Worm (Caenorhabditis elegans) whole organism, young adult: ENCODE data around the gene M01H9.3.

Source experiments
- B0019.2 ChIP-seq: fragments of 200-800 bp; sonication (Bioruptor generic); conservative IDR thresholded peaks from 2 replicates; pipeline ENCODE4 v1.3.6; 2022; ENCODE audit warnings: missing genetic modification reagents, missing genetic modification characterization, missing compliant biosample characterization
- B0336.3 ChIP-seq: fragments of 200-800 bp; sonication (Bioruptor generic); IDR thresholded peaks from 2 replicates; pipeline ENCODE4 v1.3.6; 2022; ENCODE audit warnings: missing genetic modification characterization, missing compliant biosample characterization
- C06A6.2 ChIP-seq: fragments of 200-800 bp; sonication (Bioruptor generic); conservative IDR thresholded peaks from 2 replicates; pipeline ENCODE4 v1.3.6; 2022; ENCODE audit warnings: missing genetic modification characterization, missing compliant biosample characterization
- C17E4.6 ChIP-seq: fragments of 200-800 bp; sonication (Bioruptor generic); IDR thresholded peaks from 2 replicates; pipeline ENCODE4 v1.3.6; 2022; ENCODE audit warnings: missing genetic modification reagents, missing genetic modification characterization, missing compliant biosample characterization
- F33H1.4 ChIP-seq: fragments of 200-800 bp; sonication (Bioruptor generic); IDR thresholded peaks from 2 replicates; pipeline ENCODE4 v1.3.6; 2022; ENCODE audit warnings: missing genetic modification reagents, missing genetic modification characterization, missing compliant biosample characterization
- F49E8.2 ChIP-seq: sonication (generic microtip); optimal IDR thresholded peaks from 3 replicates; lab custom pipeline; 2017; ENCODE audit warnings: missing genetic modification characterization, mild to moderate bottlenecking, missing compliant biosample characterization, antibody characterized with exemption, moderate library complexity; ENCODE audit not compliant: insufficient read depth
- F55B11.4 ChIP-seq: sonication (generic microtip); optimal IDR thresholded peaks from 2 replicates; lab custom pipeline; 2016; ENCODE audit warnings: missing compliant biosample characterization, missing genetic modification characterization, borderline replicate concordance; ENCODE audit not compliant: insufficient read depth
- F57C9.4 ChIP-seq: sonication (generic microtip); optimal IDR thresholded peaks from 2 replicates; lab custom pipeline; 2017; ENCODE audit warnings: mild to moderate bottlenecking, missing genetic modification characterization, missing compliant biosample characterization
- T26A5.8 ChIP-seq: sonication (generic microtip); optimal IDR thresholded peaks from 2 replicates; lab custom pipeline; 2016; ENCODE audit warnings: missing genetic modification characterization, missing compliant biosample characterization
- Y53F4B.3 ChIP-seq: fragments of 200-800 bp; sonication (Bioruptor generic); IDR thresholded peaks from 2 replicates; pipeline ENCODE4 v1.3.6; 2022; ENCODE audit warnings: missing genetic modification reagents, missing genetic modification characterization, missing compliant biosample characterization
- Y56A3A.18 ChIP-seq: fragments of 200-800 bp; sonication (Bioruptor generic); IDR thresholded peaks from 2 replicates; pipeline ENCODE4 v1.3.6; 2022; ENCODE audit warnings: missing genetic modification reagents, missing genetic modification characterization, missing compliant biosample characterization
- Y95B8A.8 ChIP-seq: fragments of 200-800 bp; sonication (Bioruptor generic); IDR thresholded peaks from 2 replicates; pipeline ENCODE4 v1.3.6; 2022; ENCODE audit warnings: missing genetic modification reagents, missing genetic modification characterization, missing compliant biosample characterization
- ZK185.1 ChIP-seq: sonication (generic microtip); optimal IDR thresholded peaks from 2 replicates; lab custom pipeline; 2016; ENCODE audit warnings: mild to moderate bottlenecking, missing genetic modification characterization, missing compliant biosample characterization; ENCODE audit not compliant: poor library complexity, severe bottlenecking
- ama-1 ChIP-seq, 3 experiments: fragments of 150-350 bp in 1 of 3; sonication (generic microtip) in 2 of 3; optimal IDR thresholded peaks; 2 replicates each; lab custom pipeline; 2014 to 2018; ENCODE audit warnings: missing biosample characterization in 2 of 3, missing genetic modification characterization in 2 of 3, missing genetic modification reagents in 2 of 3
- aptf-3 ChIP-seq: fragments of 200-800 bp; sonication (Bioruptor generic); IDR thresholded peaks from 2 replicates; pipeline ENCODE4 v1.3.6; 2022; ENCODE audit warnings: missing genetic modification characterization, missing compliant biosample characterization
- atf-7 ChIP-seq: sonication (generic microtip); optimal IDR thresholded peaks from 2 replicates; lab custom pipeline; 2017; ENCODE audit warnings: mild to moderate bottlenecking, missing genetic modification characterization, missing compliant biosample characterization
- athp-1 ChIP-seq: sonication (generic microtip); optimal IDR thresholded peaks from 2 replicates; lab custom pipeline; 2017; ENCODE audit warnings: mild to moderate bottlenecking, missing genetic modification characterization, missing compliant biosample characterization
- bed-2 ChIP-seq: fragments of 200-800 bp; sonication (Bioruptor generic); IDR thresholded peaks from 2 replicates; pipeline ENCODE4 v1.3.6; 2022; ENCODE audit warnings: missing genetic modification reagents, missing genetic modification characterization, missing compliant biosample characterization
- ccch-3 ChIP-seq: fragments of 200-800 bp; sonication (Bioruptor generic); optimal IDR thresholded peaks from 2 replicates; lab custom pipeline; 2018; ENCODE audit warnings: mild to moderate bottlenecking, missing genetic modification characterization, missing compliant biosample characterization
- cebp-1 ChIP-seq, 2 experiments: fragments of 200-800 bp in 1 of 2; sonication (Bioruptor generic) in 1 of 2; sonication (generic microtip) in 1 of 2; IDR thresholded peaks in 1 of 2; optimal IDR thresholded peaks in 1 of 2; 2 replicates each; pipeline versions ENCODE4 v1.3.6 to Lab custom; 2017 to 2022; ENCODE audit warnings: missing compliant biosample characterization in 2 of 2, missing genetic modification characterization in 2 of 2, mild to moderate bottlenecking in 1 of 2, missing genetic modification reagents in 1 of 2, moderate library complexity in 1 of 2
- ceh-91 ChIP-seq: fragments of 200-800 bp; sonication (Bioruptor generic); IDR thresholded peaks from 2 replicates; pipeline ENCODE4 v1.3.6; 2022; ENCODE audit warnings: missing genetic modification reagents, missing genetic modification characterization, missing compliant biosample characterization
- chd-7 ChIP-seq: sonication (generic microtip); optimal IDR thresholded peaks from 2 replicates; lab custom pipeline; 2016; ENCODE audit warnings: mild to moderate bottlenecking, missing genetic modification characterization, moderate library complexity, missing compliant biosample characterization
- dox-1 ChIP-seq: fragments of 200-800 bp; sonication (Bioruptor generic); IDR thresholded peaks from 2 replicates; pipeline ENCODE4 v1.3.6; 2022; ENCODE audit warnings: missing genetic modification reagents, missing genetic modification characterization, missing compliant biosample characterization
- egl-44 ChIP-seq: fragments of 200-800 bp; sonication (Bioruptor generic); IDR thresholded peaks from 2 replicates; pipeline ENCODE4 v1.3.6; 2022; ENCODE audit warnings: missing genetic modification reagents, missing genetic modification characterization, missing compliant biosample characterization
- egrh-3 ChIP-seq: fragments of 200-800 bp; sonication (Bioruptor generic); IDR thresholded peaks from 2 replicates; pipeline ENCODE4 v1.3.6; 2022; ENCODE audit warnings: missing genetic modification reagents, missing genetic modification characterization, missing compliant biosample characterization
- ekl-4 ChIP-seq: fragments of 200-800 bp; sonication (Bioruptor generic); IDR thresholded peaks from 2 replicates; pipeline ENCODE4 v1.3.6; 2022; ENCODE audit warnings: missing genetic modification reagents, missing genetic modification characterization, missing compliant biosample characterization
- ets-4 ChIP-seq: fragments of 200-800 bp; sonication (Bioruptor generic); optimal IDR thresholded peaks from 2 replicates; lab custom pipeline; 2018; ENCODE audit warnings: mild to moderate bottlenecking, missing genetic modification characterization, missing compliant biosample characterization
- him-1 ChIP-seq: sonication (generic microtip); optimal IDR thresholded peaks from 2 replicates; lab custom pipeline; 2016; ENCODE audit warnings: missing genotype, missing genetic modification reagents, missing genetic modification characterization, missing compliant biosample characterization
- hmg-1.2 ChIP-seq: fragments of 200-800 bp; sonication (Bioruptor generic); IDR thresholded peaks from 2 replicates; pipeline ENCODE4 v1.3.6; 2022; ENCODE audit warnings: missing genetic modification reagents, missing genetic modification characterization, missing compliant biosample characterization
- hsf-1 ChIP-seq: fragments of 200-800 bp; sonication (Bioruptor generic); IDR thresholded peaks from 2 replicates; pipeline ENCODE4 v1.3.6; 2022; ENCODE audit warnings: missing genetic modification reagents, missing genetic modification characterization, missing compliant biosample characterization
- lin-26 ChIP-seq: fragments of 200-800 bp; sonication (Bioruptor generic); IDR thresholded peaks from 2 replicates; pipeline ENCODE4 v1.3.6; 2022; ENCODE audit warnings: missing genetic modification reagents, missing genetic modification characterization, missing compliant biosample characterization
- lin-35 ChIP-seq, 3 experiments: fragments of 150-350 bp in 2 of 3; sonication (generic microtip) in 1 of 3; optimal IDR thresholded peaks; 2 replicates each; lab custom pipeline; 2014 to 2018; ENCODE audit warnings: missing biosample characterization in 3 of 3, missing genetic modification characterization in 3 of 3, missing genetic modification reagents in 3 of 3
- lin-54 ChIP-seq: fragments of 200-800 bp; sonication (Bioruptor generic); optimal IDR thresholded peaks from 2 replicates; lab custom pipeline; 2018; ENCODE audit warnings: mild to moderate bottlenecking, missing genetic modification characterization, missing compliant biosample characterization
- lsl-1 ChIP-seq: fragments of 200-800 bp; sonication (Bioruptor generic); optimal IDR thresholded peaks from 2 replicates; lab custom pipeline; 2018; ENCODE audit warnings: mild to moderate bottlenecking, missing genetic modification characterization, moderate library complexity, missing compliant biosample characterization
- madf-3 ChIP-seq: fragments of 200-800 bp; sonication (Bioruptor generic); IDR thresholded peaks from 2 replicates; pipeline ENCODE4 v1.3.6; 2022; ENCODE audit warnings: missing genetic modification reagents, missing genetic modification characterization, missing compliant biosample characterization
- madf-6 ChIP-seq: fragments of 200-800 bp; sonication (Bioruptor generic); IDR thresholded peaks from 2 replicates; pipeline ENCODE4 v1.3.6; 2022; ENCODE audit warnings: missing genetic modification reagents, missing genetic modification characterization, missing compliant biosample characterization
- mes-4 ChIP-seq: sonication (generic microtip); optimal IDR thresholded peaks from 2 replicates; lab custom pipeline; 2016; ENCODE audit warnings: missing genotype, missing genetic modification characterization, missing compliant biosample characterization
- pha-4 ChIP-seq: fragments of 150-350 bp; sonication (generic microtip); optimal IDR thresholded peaks from 2 replicates; lab custom pipeline; 2014; ENCODE audit warnings: missing biosample characterization, missing genetic modification reagents, missing genetic modification characterization
- rec-8 ChIP-seq, 2 experiments: sonication (generic microtip); optimal IDR thresholded peaks; 2 replicates each; lab custom pipeline; 2016; ENCODE audit warnings: mild to moderate bottlenecking in 2 of 2, missing genetic modification characterization in 2 of 2, missing genetic modification reagents in 2 of 2, missing genotype in 2 of 2, missing biosample characterization in 1 of 2, missing compliant biosample characterization in 1 of 2, moderate library complexity in 1 of 2
- snpc-1.1 ChIP-seq: sonication (generic microtip); optimal IDR thresholded peaks from 2 replicates; lab custom pipeline; 2017; ENCODE audit warnings: missing genetic modification characterization, mild to moderate bottlenecking, missing compliant biosample characterization, antibody characterized with exemption, moderate library complexity, missing genotype, missing genetic modification reagents; ENCODE audit not compliant: insufficient read depth
- tbp1 ChIP-seq: fragments of 200-800 bp; sonication (Bioruptor generic); optimal IDR thresholded peaks from 2 replicates; lab custom pipeline; 2018; ENCODE audit warnings: mild to moderate bottlenecking, missing genetic modification characterization, missing compliant biosample characterization
- tbx-9 ChIP-seq: sonication (generic microtip); optimal IDR thresholded peaks from 2 replicates; lab custom pipeline; 2016; ENCODE audit warnings: borderline replicate concordance, missing genetic modification characterization, inconsistent platforms, missing compliant biosample characterization
- tlf-1 ChIP-seq: fragments of 200-800 bp; sonication (Bioruptor generic); optimal IDR thresholded peaks from 2 replicates; lab custom pipeline; 2018; ENCODE audit warnings: mild to moderate bottlenecking, missing genetic modification characterization, missing compliant biosample characterization
- unc-130 ChIP-seq: sonication (generic microtip); optimal IDR thresholded peaks from 2 replicates; lab custom pipeline; 2016; ENCODE audit warnings: missing genetic modification reagents, missing genetic modification characterization, missing compliant biosample characterization
- xnd-1 ChIP-seq: sonication (generic microtip); optimal IDR thresholded peaks from 2 replicates; lab custom pipeline; 2016; ENCODE audit warnings: missing genotype, missing genetic modification reagents, missing genetic modification characterization, missing compliant biosample characterization

M01H9.3 gene

DNA sequence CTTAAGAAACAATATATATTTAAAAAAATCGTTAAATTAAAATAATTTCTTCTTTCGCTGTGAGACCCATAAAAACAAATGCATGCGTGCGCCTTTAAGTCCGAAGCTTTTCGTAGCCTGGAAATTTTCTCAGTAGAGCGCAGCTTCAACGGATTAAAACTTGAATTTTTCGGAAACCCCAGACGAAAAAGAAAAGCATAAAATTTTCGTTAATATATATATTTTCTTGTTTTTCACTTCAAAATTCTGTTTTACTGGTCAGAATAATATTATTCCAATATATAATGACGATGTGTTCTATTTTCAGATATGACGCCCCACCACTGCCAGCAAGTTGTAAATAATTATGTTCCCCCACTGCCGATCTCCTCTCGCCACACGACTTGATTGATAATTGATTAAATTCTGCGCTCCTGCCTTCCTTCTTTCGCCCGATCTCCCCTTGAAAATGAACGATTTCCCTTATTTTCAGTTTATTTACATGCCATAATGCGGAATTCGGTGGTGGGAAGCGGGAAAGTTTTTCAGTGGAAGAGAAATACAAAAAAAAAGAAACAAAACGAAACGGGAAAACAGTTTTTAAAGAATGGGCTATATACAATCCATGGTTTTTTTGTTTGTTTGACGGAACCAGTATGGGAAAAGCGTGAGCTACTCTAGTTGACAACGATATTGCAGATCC, 8.7 kb downstream of the M01H9.3 start (continued):
- TF ChIP-seq tbx-9 (tag; lab: Kevin White, UChicago) = no peak
- TF ChIP-seq tlf-1 (GFP tag; lab: Kevin White, UChicago) = peak; percentile 69
- peak; percentile 92 for TF ChIP-seq lsl-1 (GFP tag; lab: Kevin White, UChicago)
- TF ChIP-seq egl-44 (GFP tag; lab: Robert Waterston, UW) = no peak
- peak; percentile 67 for TF ChIP-seq xnd-1
- no peak for TF ChIP-seq ccch-3 (GFP tag; lab: Kevin White, UChicago)
- 0 out of 2 replicates have a peak, but pooled peaks have one; percentile 29 for TF ChIP-seq B0019.2 (GFP tag; lab: Robert Waterston, UW)
- TF ChIP-seq aptf-3 (GFP tag; lab: Robert Waterston, UW) = no peak
- TF ChIP-seq F33H1.4 (GFP tag; lab: Robert Waterston, UW) = peak; percentile 85
- no peak for TF ChIP-seq unc-130 (GFP tag; lab: Kevin White, UChicago)
- peak; percentile 8 for TF ChIP-seq mes-4 (tag; lab: Kevin White, UChicago)
- TF ChIP-seq madf-6 (GFP tag; lab: Robert Waterston, UW) = peak; percentile 76
- no peak for TF ChIP-seq C17E4.6 (GFP tag; lab: Robert Waterston, UW)
- peak; percentile 53 for TF ChIP-seq hsf-1 (GFP tag; lab: Robert Waterston, UW)
- TF ChIP-seq F57C9.4 = peak; percentile 24
- no peak for TF ChIP-seq Y53F4B.3 (GFP tag; lab: Robert Waterston, UW)
- TF ChIP-seq ets-4 = peak; percentile 42
- no peak for TF ChIP-seq F55B11.4
- TF ChIP-seq rec-8 (tag; optimal IDR thresholded peaks at IDR 0.05; lab: Kevin White, UChicago) = peak; percentile 27 to 60
- TF ChIP-seq madf-3 (GFP tag; lab: Robert Waterston, UW) = peak; percentile 63; the same call in 1 of the 2 replicates
- no peak; the same call in 1 of the 2 replicates for TF ChIP-seq lin-26 (GFP tag; lab: Robert Waterston, UW)
- no peak for TF ChIP-seq T26A5.8 (tag; lab: Kevin White, UChicago)
- TF ChIP-seq chd-7 (tag; lab: Kevin White, UChicago) = peak; percentile 69
- peak; percentile 98 for TF ChIP-seq ama-1 (optimal IDR thresholded peaks at IDR 0.05; lab: Kevin White, UChicago)
- TF ChIP-seq ama-1 (GFP tag; optimal IDR thresholded peaks at IDR 0.05; lab: Kevin White, UChicago) = peak in 1 of 2 experiments; percentile 13
- no peak for TF ChIP-seq ekl-4 (GFP tag; lab: Robert Waterston, UW)
- TF ChIP-seq Y56A3A.18 (GFP tag; lab: Robert Waterston, UW) = no peak; the same call in 1 of the 2 replicates
- TF ChIP-seq ceh-91 (GFP tag; lab: Robert Waterston, UW) = peak; percentile 57
- peak; percentile 70 for TF ChIP-seq pha-4 (tag; lab: Kevin White, UChicago)
- TF ChIP-seq hmg-1.2 (GFP tag; lab: Robert Waterston, UW) = peak; percentile 14; the same call in 1 of the 2 replicates
- TF ChIP-seq lin-54 = peak; percentile 54
- peak; percentile 42; the same call in 1 of the 2 replicates for TF ChIP-seq cebp-1 (GFP tag; IDR thresholded peaks at IDR 0.05; lab: Robert Waterston, UW)
- TF ChIP-seq cebp-1 (tag; optimal IDR thresholded peaks at IDR 0.05; lab: Kevin White, UChicago) = peak; percentile 81
- TF ChIP-seq him-1 (tag; lab: Kevin White, UChicago) = peak; percentile 48
- peak; percentile 55 for TF ChIP-seq egrh-3 (GFP tag; lab: Robert Waterston, UW)
- peak; percentile 60 for TF ChIP-seq tbp1 (GFP tag; lab: Kevin White, UChicago)
- TF ChIP-seq atf-7 (tag; lab: Kevin White, UChicago) = peak; percentile 31
- 0 out of 2 replicates have a peak, but pooled peaks have one; percentile 21 for TF ChIP-seq C06A6.2 (GFP tag; lab: Robert Waterston, UW)
- TF ChIP-seq dox-1 (GFP tag; lab: Robert Waterston, UW) = peak; percentile 60; the same call in 1 of the 2 replicates
- TF ChIP-seq bed-2 (GFP tag; lab: Robert Waterston, UW) = no peak
- TF ChIP-seq athp-1 = peak; percentile 75
- peak; percentile 85 for TF ChIP-seq B0336.3 (GFP tag; lab: Robert Waterston, UW)
- peak; percentile 68 for TF ChIP-seq Y95B8A.8 (GFP tag; lab: Robert Waterston, UW)
- TF ChIP-seq ZK185.1 (tag; lab: Kevin White, UChicago) = peak; percentile 53
- TF ChIP-seq F49E8.2 (tag; lab: Kevin White, UChicago) = peak; percentile 67
- peak; percentile 18 for TF ChIP-seq snpc-1.1 (tag; lab: Kevin White, UChicago)
- peak in 2 of 3 experiments; percentile 53 to 73 for TF ChIP-seq lin-35 (GFP tag; optimal IDR thresholded peaks at IDR 0.05; lab: Kevin White, UChicago)
